Worm (Caenorhabditis elegans) whole organism, L3 larva: ENCODE data around the gene unc-68.

Source experiments
- ZK546.5 ChIP-seq: sonication (generic microtip); optimal IDR thresholded peaks from 2 replicates; lab custom pipeline; 2017; ENCODE audit warnings: missing biosample characterization, missing genetic modification characterization
- ceh-82 ChIP-seq: fragments of 150-350 bp; optimal IDR thresholded peaks from 2 replicates; lab custom pipeline; 2014; ENCODE audit warnings: missing biosample characterization, missing genetic modification characterization
- elt-2 ChIP-seq: sonication (generic microtip); optimal IDR thresholded peaks from 2 replicates; lab custom pipeline; 2016; ENCODE audit warnings: missing genetic modification reagents, mild to moderate bottlenecking, missing genetic modification characterization, missing compliant biosample characterization
- lin-15B ChIP-seq: fragments of 150-350 bp; optimal IDR thresholded peaks from 2 replicates; lab custom pipeline; 2014; ENCODE audit warnings: missing biosample characterization, missing genetic modification characterization
- nhr-25 ChIP-seq: sonication (generic microtip); optimal IDR thresholded peaks from 2 replicates; lab custom pipeline; 2017; ENCODE audit warnings: missing biosample characterization, missing genetic modification characterization
- unc-39 ChIP-seq: sonication (generic microtip); optimal IDR thresholded peaks from 4 replicates; lab custom pipeline; 2017; ENCODE audit warnings: missing biosample characterization, missing genetic modification characterization

DNA sequence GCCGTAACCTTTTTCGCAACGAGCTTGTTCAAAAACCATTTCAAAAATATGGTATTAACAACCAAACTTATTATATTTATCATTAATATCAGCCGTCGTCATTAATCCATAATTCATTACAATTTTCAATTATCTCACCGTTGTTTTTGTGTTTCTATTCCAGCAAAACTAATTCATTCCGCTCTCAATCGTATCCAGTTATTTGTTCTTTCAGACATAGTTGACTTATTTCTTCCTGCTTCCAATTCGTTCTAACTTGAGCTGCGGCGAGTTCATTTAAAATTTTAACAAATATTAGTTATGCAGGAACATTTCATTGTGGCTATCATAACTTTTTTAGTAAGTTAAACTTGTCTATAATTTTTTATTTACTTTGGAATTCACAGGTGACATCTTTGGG, 47.2 kb upstream of the unc-68 start, which contains the start of gene srx-16:
- TF ChIP-seq lin-15B: no peak
- no peak for TF ChIP-seq elt-2 (tag; lab: Kevin White, UChicago)
- TF ChIP-seq nhr-25 (tag; lab: Kevin White, UChicago): no peak
- TF ChIP-seq ceh-82 (tag; lab: Kevin White, UChicago): no peak
- no peak for TF ChIP-seq unc-39
- no peak for TF ChIP-seq ZK546.5 (tag; lab: Kevin White, UChicago)
